Worm (Caenorhabditis elegans) whole organism, midembryonic: ENCODE data around the gene nas-8.

ENCODE experiments used
- T22C8.4 ChIP-seq: fragments of 200-800 bp; sonication (Bioruptor generic); IDR thresholded peaks from 2 replicates; pipeline ENCODE4 v1.3.6; 2022; ENCODE audit warnings: missing genetic modification characterization, missing compliant biosample characterization
- cog-1 ChIP-seq: sonication (generic microtip); optimal IDR thresholded peaks from 2 replicates; lab custom pipeline; 2016; ENCODE audit warnings: missing genetic modification characterization, missing compliant biosample characterization
- flt-1 ChIP-seq: fragments of 200-800 bp; sonication (Bioruptor generic); IDR thresholded peaks from 2 replicates; pipeline ENCODE4 v1.3.6; 2022; ENCODE audit warnings: missing genetic modification characterization, missing compliant biosample characterization
- klf-2 ChIP-seq: fragments of 200-800 bp; sonication (Bioruptor generic); conservative IDR thresholded peaks from 2 replicates; pipeline ENCODE4 v1.3.6; 2022; ENCODE audit warnings: missing genetic modification reagents, missing genetic modification characterization, missing compliant biosample characterization
- med-1 ChIP-seq: sonication (generic microtip); optimal IDR thresholded peaks from 2 replicates; lab custom pipeline; 2017; ENCODE audit warnings: missing genetic modification characterization, mild to moderate bottlenecking, missing compliant biosample characterization, antibody characterized with exemption, missing genetic modification reagents; ENCODE audit not compliant: insufficient read depth
- ref-1 ChIP-seq: fragments of 200-800 bp; sonication (Bioruptor generic); conservative IDR thresholded peaks from 2 replicates; pipeline ENCODE4 v1.3.6; 2022; ENCODE audit warnings: missing genetic modification reagents, missing genetic modification characterization, missing compliant biosample characterization
- tab-1 ChIP-seq: fragments of 200-800 bp; sonication (Bioruptor generic); IDR thresholded peaks from 2 replicates; pipeline ENCODE4 v1.3.6; 2022; ENCODE audit warnings: missing genetic modification characterization, missing compliant biosample characterization
- ztf-23 ChIP-seq: fragments of 200-800 bp; sonication (Bioruptor generic); IDR thresholded peaks from 2 replicates; pipeline ENCODE4 v1.3.6; 2022; ENCODE audit warnings: missing genetic modification reagents, missing genetic modification characterization, missing compliant biosample characterization
- ztf-29 ChIP-seq: fragments of 200-800 bp; sonication (Bioruptor generic); IDR thresholded peaks from 2 replicates; pipeline ENCODE4 v1.3.6; 2022; ENCODE audit warnings: missing genetic modification reagents, missing genetic modification characterization, missing compliant biosample characterization

The nas-8 gene

DNA sequence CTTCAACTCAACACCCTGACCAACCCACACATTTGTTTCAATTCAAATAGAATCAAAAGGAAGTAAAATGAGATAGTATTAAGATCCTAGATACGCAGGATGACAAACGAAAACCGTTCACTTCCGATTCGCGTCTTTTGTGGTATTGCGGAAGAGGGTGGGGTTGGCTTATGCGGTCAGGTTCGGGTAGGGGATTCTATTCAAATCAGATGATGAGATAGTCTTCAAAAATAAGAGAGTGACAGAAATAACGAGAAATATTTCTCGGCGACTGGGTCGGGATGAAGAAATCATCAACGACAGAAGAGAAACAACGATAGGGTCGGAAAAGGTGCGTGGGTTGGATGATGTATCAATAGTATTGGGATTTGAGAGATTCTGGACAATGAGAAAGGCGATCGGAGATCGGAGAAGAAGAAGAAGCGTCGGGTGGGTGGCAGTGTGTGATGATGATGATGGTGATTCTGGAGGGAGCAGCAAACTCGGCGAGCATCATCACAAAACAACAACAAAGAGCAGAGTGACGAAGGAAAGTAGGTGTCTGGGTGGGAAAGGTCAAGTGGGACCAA, 19.2 kb upstream of the nas-8 start:
- TF ChIP-seq T22C8.4 (GFP tag; lab: Robert Waterston, UW) (no peak), cog-1 (tag; lab: Kevin White, UChicago) (no peak), ztf-29 (no peak), ref-1 (GFP tag; lab: Robert Waterston, UW) (no peak), tab-1 (GFP tag; lab: Robert Waterston, UW) (no peak), med-1 (GFP tag; lab: Kevin White, UChicago) (no peak), klf-2 (GFP tag; lab: Robert Waterston, UW) (no peak), flt-1 (GFP tag; lab: Robert Waterston, UW) (no peak), ztf-23 (GFP tag; lab: Robert Waterston, UW) (no peak)

DNA sequence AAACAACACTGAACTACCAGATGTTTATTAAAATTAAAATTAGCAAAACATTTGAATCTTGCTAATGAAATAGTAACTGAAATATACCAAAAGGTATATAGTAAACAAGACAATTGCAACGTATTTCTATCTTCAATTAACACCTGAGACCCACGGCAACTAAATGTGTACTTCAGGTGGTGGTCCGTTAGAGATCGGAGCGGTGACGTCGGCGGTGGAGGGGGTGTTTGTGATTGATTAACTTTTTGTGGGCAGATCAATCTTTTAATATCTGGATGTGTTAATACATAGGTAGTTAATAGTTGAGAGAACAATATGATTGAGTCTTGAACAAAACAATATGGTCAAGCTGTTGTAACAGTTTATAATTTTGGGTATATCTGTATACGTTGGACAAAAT, 18.6 kb upstream of the nas-8 start:
- no peak for TF ChIP-seq cog-1 (tag; lab: Kevin White, UChicago)
- TF ChIP-seq klf-2 (GFP tag; lab: Robert Waterston, UW) = no peak

DNA sequence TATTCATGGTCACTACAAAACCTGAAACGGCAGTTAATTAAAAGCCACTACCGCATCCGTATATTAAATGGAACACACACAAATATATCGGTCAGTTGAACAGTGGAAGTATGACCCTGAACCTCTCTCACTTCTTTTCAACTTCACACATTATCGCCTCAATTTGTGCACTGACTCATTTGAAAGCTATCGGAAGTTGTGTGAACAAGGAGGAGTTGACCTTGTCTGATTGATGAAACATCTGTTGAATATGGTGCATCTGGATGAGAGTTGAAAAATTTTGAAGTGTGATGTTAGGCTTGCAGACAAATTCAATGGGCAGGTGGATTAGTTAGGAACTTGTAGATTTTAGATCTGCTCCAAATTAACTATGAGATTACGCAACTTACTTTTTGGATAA, 17.2 kb upstream of the nas-8 start:
- TF ChIP-seq klf-2 (GFP tag; lab: Robert Waterston, UW) (no peak), T22C8.4 (GFP tag; lab: Robert Waterston, UW) (no peak)

DNA sequence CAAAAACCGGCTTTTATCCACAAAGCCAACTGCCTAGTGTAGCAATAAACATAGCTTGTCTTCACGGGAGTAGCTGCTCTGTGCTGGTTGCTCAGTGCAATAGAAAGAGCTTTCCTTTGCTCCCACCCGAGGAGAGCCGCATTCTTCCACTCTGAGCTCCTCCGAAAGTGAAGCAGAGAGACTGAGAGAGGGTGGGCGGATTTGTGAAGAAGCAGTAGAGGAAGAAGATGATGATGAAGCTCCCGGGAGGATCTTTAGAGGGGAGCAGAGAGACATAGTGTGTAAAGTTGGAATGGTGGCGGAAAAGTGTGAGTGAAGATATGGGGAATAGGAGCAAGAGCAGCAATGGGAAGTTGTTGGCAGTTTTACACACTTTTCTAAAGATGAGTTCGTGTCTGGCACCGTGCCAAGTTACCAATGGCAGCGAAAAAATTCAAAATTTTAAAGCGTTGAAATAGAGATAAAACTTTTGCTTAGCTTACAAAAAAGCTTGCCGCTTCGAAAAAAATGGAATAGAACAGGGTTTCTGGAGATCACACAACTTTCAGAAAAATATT, 16.1 kb upstream of the nas-8 start, which contains the start of gene ZC477.4:
Gene ZC477.4 (minus strand): TSS at position 276 of the 557 bp plus-strand sequence.
- TF ChIP-seq tab-1 (GFP tag; lab: Robert Waterston, UW) (no peak), T22C8.4 (GFP tag; lab: Robert Waterston, UW) (no peak), cog-1 (tag; lab: Kevin White, UChicago) (no peak), ref-1 (GFP tag; lab: Robert Waterston, UW) (no peak), klf-2 (GFP tag; lab: Robert Waterston, UW) (no peak), ztf-23 (GFP tag; lab: Robert Waterston, UW) (no peak), med-1 (GFP tag; lab: Kevin White, UChicago) (no peak), flt-1 (GFP tag; lab: Robert Waterston, UW) (no peak), ztf-29 (no peak)

DNA sequence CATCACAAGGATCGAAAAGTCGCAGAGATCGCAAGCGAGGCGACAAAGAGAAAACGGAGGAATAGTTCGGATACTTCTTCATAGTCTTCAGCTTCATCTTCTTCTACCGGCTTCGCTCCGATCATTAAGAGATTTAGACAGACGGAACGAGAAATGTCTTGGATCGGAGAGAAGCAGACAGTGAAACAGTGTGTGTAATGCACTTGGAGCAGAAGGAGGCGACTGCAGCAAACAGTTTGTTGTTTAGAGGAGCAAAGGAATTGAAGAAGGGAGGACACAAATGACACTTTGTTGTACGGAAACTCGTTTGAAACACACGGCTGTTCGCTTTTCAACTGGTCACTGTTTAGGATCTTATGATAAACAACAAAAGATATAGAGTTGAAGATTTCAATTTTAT, 15.3 kb upstream of the nas-8 start:
- TF ChIP-seq ref-1 (GFP tag; lab: Robert Waterston, UW) = no peak
- TF ChIP-seq cog-1 (tag; lab: Kevin White, UChicago) = peak; percentile 29

DNA sequence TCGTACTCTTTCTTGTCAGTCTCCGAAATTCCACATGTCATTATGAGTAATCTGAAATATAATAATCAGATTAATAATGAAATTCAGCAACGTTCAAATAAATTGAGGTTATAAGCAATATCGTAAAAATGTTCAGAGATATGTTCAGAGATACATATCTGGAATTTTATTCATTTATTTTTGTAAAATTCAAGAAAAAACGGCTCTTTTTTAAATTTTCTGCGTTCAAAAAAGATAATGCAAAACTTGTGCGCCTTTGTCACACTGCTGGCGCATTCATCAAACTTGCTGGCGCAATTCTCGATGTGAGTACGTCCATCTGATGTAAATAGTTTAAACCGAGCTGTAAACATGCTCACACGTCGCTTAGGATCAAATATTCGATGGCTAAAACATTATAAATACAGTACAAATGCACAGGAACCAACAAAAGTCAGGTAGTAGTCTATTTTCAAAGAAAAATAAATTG, 11.5 kb upstream of the nas-8 start, which contains the start of the genes rde-8 and ZC477.3:
Gene rde-8 (minus strand): TSS at position 51 of the 469 bp plus-strand sequence.
Gene ZC477.3 (plus strand): TSS at position 282 of the 469 bp plus-strand sequence.
- TF ChIP-seq ref-1 (GFP tag; lab: Robert Waterston, UW) (no peak), T22C8.4 (GFP tag; lab: Robert Waterston, UW) (0 out of 2 replicates have a peak, but pooled peaks have one; percentile 12)

DNA sequence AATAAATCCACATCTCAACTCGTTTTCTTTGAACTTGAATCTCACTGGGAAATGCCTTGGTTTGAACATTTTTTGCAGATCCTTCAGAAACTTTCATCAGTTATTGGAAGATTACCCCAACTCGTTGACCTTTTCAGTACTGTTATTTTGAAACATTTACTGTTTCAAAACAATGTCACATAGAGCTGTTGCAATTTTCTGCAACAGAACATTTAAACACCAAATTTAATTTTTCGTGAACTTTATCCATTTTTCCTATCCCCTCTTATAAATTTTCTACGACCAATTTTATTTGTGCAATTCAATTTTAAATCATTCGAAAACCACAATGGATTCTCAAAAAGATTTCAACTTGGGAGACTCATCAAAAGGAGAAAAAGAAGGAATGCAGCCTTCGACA, 6.8 kb upstream of the nas-8 start, which contains the start of gene ZC477.2:
Gene ZC477.2 (plus strand): TSS at position 301 of the 400 bp plus-strand sequence.
- TF ChIP-seq T22C8.4 (GFP tag; lab: Robert Waterston, UW) = no peak
- TF ChIP-seq klf-2 (GFP tag; lab: Robert Waterston, UW) = no peak
- no peak for TF ChIP-seq tab-1 (GFP tag; lab: Robert Waterston, UW)
- no peak for TF ChIP-seq ref-1 (GFP tag; lab: Robert Waterston, UW)
- no peak for TF ChIP-seq flt-1 (GFP tag; lab: Robert Waterston, UW)
- no peak for TF ChIP-seq cog-1 (tag; lab: Kevin White, UChicago)

DNA sequence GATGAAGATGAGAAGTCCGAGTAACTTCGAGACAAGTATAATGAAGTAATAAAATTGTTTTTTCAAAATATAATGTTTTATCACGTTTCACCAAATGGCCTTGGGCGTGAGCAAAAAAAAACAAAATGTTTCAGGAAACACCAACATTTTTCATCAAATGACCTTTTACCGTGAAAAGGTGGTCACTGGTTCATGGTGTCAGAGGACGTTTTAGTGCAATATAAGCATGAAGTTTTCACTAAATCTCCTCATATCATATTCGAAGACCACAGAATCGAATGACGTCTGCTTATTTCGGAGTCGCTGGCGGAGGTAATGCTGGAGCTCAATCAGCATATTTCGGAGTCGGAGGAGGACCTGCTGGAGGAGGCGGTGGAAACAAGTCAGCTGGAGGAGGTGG, 3.3 kb upstream of the nas-8 start, which contains the start of the genes ZC477.7 and ssq-3:
Gene ZC477.7 (minus strand): TSS at position 101 of the 400 bp plus-strand sequence.
Gene ssq-3 (plus strand): TSS at position 251 of the 400 bp plus-strand sequence.
- TF ChIP-seq ref-1 (GFP tag; lab: Robert Waterston, UW) = no peak

DNA sequence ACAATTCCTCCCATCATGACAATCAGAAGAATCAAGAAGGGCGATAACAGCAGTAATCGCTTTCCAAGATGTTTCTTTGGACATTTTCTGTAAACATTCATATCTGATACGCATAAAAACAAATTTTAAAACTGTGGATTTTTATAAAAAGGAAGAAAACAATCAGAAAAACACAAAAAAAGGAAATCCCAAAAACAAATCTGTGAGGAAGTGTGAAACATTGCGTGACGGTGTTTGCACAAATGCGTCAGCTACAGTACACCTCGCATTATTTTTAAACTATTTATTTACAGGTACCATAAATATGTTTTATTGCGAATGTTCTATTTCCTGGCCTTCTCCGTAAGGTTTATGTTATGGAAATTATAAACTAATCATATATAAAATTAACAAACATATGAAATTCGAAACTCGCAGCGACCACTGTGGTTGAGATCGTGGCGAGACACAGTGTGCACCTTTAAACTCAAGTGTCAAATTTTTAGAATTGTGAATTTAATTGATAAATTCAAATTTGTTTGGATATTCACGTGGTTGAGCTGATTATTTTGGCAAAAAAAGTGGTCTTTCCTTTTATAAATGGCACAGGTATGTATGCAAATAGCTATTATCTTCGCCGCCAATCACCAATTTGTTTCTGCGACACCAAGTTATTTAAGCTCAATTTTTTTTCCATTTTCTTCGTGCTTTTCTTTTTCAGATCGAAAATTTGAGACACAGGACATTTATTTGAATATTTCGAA, 6.8 kb downstream of the nas-8 start, which contains the start of the genes C34D4.10 and str-48:
Gene C34D4.10 (minus strand): TSS at position 101 of the 743 bp plus-strand sequence.
Gene str-48 (plus strand): TSS at position 693 of the 743 bp plus-strand sequence.
- TF ChIP-seq med-1 (GFP tag; lab: Kevin White, UChicago) (no peak), ztf-23 (GFP tag; lab: Robert Waterston, UW) (no peak), tab-1 (GFP tag; lab: Robert Waterston, UW) (no peak)

DNA sequence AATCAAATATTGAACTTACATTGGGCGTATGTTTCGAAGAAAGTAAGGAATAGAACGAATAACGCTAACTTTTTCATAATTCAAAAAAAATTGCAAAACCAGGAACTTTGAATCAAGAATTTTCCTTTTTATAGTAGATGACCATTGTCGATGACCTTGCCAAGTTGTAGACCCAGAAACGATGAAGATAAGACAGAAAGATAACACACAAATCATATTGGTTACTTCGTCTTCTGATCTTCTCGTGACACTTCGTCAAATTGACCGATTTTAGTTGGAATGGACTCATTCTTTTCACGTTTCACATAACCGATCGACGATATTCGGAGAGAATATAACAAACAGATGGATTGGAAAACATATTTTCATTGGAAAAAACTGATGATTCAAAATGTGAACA, 17.1 kb downstream of the nas-8 start, which contains the start of gene grsp-3:
Gene grsp-3 (minus strand): TSS at position 149 of the 400 bp plus-strand sequence.
- TF ChIP-seq tab-1 (GFP tag; lab: Robert Waterston, UW) (no peak), med-1 (GFP tag; lab: Kevin White, UChicago) (no peak), ref-1 (GFP tag; lab: Robert Waterston, UW) (no peak), klf-2 (GFP tag; lab: Robert Waterston, UW) (no peak), T22C8.4 (GFP tag; lab: Robert Waterston, UW) (no peak), cog-1 (tag; lab: Kevin White, UChicago) (no peak), ztf-29 (no peak)
